Worm (Caenorhabditis elegans): ENCODE results near the gene Y69E1A.3.

Gene Y69E1A.3

DNA sequence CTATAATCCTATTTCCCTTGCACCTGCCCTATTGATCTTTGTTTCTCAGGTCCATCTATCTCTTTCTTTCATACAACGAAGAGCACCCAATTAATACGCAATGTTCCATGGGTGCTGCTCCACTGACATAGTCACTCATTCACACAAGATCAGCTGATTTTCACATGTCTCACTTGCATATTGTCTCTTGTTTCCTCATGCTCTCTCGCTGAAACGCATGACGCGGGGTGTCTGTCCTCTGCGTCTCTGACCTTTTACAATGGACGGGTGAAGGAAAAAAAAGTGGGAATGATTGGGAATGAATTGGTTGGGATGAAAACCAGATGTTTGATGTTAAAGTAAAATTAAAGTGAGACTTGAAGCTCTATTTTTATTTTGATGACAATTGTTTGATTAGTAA lies 16.8 kb upstream of the Y69E1A.3 start (continued):
- peak; percentile 60 for TF ChIP-seq C04F5.9 (tag; optimal IDR thresholded peaks at IDR 0.05)
- TF ChIP-seq lin-39 (tag; optimal IDR thresholded peaks at IDR 0.05) = peak; percentile 88
- TF ChIP-seq egl-13 (tag; optimal IDR thresholded peaks at IDR 0.05) = peak; percentile 83
- no peak for TF ChIP-seq ceh-63 (GFP tag; optimal IDR thresholded peaks at IDR 0.05)
- peak in 1 of 2 experiments; percentile 86 for TF ChIP-seq ztf-11 (tag; optimal IDR thresholded peaks at IDR 0.05)
- TF ChIP-seq efl-3 (GFP tag; optimal IDR thresholded peaks at IDR 0.05) = no peak
- TF ChIP-seq hlh-17 (GFP tag; optimal IDR thresholded peaks at IDR 0.05; ENCODE audit: borderline replicate concordance) = no peak
- peak; percentile 65 for TF ChIP-seq unc-130 (tag; optimal IDR thresholded peaks at IDR 0.05)
- TF ChIP-seq fkh-4 (tag; optimal IDR thresholded peaks at IDR 0.05; ENCODE audit: borderline replicate concordance) = peak; percentile 88
- TF ChIP-seq elt-2 (tag; optimal IDR thresholded peaks at IDR 0.05) = peak; percentile 50
- TF ChIP-seq mef-2 (tag; optimal IDR thresholded peaks at IDR 0.05) = peak; percentile 85
- no peak for TF ChIP-seq tlp-1 (tag; optimal IDR thresholded peaks at IDR 0.05)
- TF ChIP-seq jun-1 (tag; optimal IDR thresholded peaks at IDR 0.05) = peak; percentile 87
- TF ChIP-seq nhr-19 (GFP tag; conservative IDR thresholded peaks at IDR 0.05) = peak; percentile 92
- peak; percentile 51 for TF ChIP-seq unc-98 (GFP tag; IDR thresholded peaks at IDR 0.05)
- peak; percentile 11 for TF ChIP-seq F16B12.6 (tag; optimal IDR thresholded peaks at IDR 0.05)
- peak; percentile 98 for TF ChIP-seq nhr-71 (tag; optimal IDR thresholded peaks at IDR 0.05)
- no peak for TF ChIP-seq sptf-1 (tag; optimal IDR thresholded peaks at IDR 0.05)
- no peak for TF ChIP-seq C34B4.2 (tag; optimal IDR thresholded peaks at IDR 0.05)
- TF ChIP-seq sup-37 (GFP tag; optimal IDR thresholded peaks at IDR 0.05) = no peak
- TF ChIP-seq dpl-1 (GFP tag; optimal IDR thresholded peaks at IDR 0.05) = peak; percentile 62 to 68 (median 64)
- TF ChIP-seq nhr-20 (tag; optimal IDR thresholded peaks at IDR 0.05) = peak; percentile 95
- TF ChIP-seq lin-35 (GFP tag; optimal IDR thresholded peaks at IDR 0.05) = peak; percentile 79 to 86
- peak; percentile 99 for TF ChIP-seq dsc-1 (tag; optimal IDR thresholded peaks at IDR 0.05)
- TF ChIP-seq tbx-2 (tag; optimal IDR thresholded peaks at IDR 0.05) = peak; percentile 90
- TF ChIP-seq fkh-10 (GFP tag; optimal IDR thresholded peaks at IDR 0.05) = peak; percentile 57
- peak; percentile 78 for TF ChIP-seq sox-4 (tag; optimal IDR thresholded peaks at IDR 0.05)
- TF ChIP-seq aly-2 (tag; optimal IDR thresholded peaks at IDR 0.05) = peak; percentile 67
- peak in 1 of 2 experiments; percentile 96 for TF ChIP-seq mdl-1 (tag; optimal IDR thresholded peaks at IDR 0.05)
- peak; percentile 69 for TF ChIP-seq ceh-88 (GFP tag; IDR thresholded peaks at IDR 0.05)
- TF ChIP-seq ceh-90 (tag; optimal IDR thresholded peaks at IDR 0.05) = no peak
- peak; percentile 94 for TF ChIP-seq ztf-4 (tag; optimal IDR thresholded peaks at IDR 0.05)
- peak; percentile 79 to 82 for TF ChIP-seq efl-1 (optimal IDR thresholded peaks at IDR 0.05)
- peak; percentile 61 to 94 for TF ChIP-seq efl-1 (GFP tag; optimal IDR thresholded peaks at IDR 0.05 in 1 of 2)
- peak; percentile 51 for TF ChIP-seq zip-4 (GFP tag; optimal IDR thresholded peaks at IDR 0.05)
- TF ChIP-seq skn-1 (tag; optimal IDR thresholded peaks at IDR 0.05) = peak; percentile 78
- peak; percentile 71 for TF ChIP-seq isw-1 (GFP tag; IDR thresholded peaks at IDR 0.05)
- peak in 1 of 2 experiments; percentile 44 for TF ChIP-seq egl-27 (tag; optimal IDR thresholded peaks at IDR 0.05)
- TF ChIP-seq lin-13 (GFP tag; optimal IDR thresholded peaks at IDR 0.05) = peak; percentile 91
- peak; percentile 94 for TF ChIP-seq rnt-1 (tag; optimal IDR thresholded peaks at IDR 0.05)
- TF ChIP-seq fos-1 (tag; optimal IDR thresholded peaks at IDR 0.05) = peak; percentile 77
- no peak for TF ChIP-seq unc-62 (GFP tag; optimal IDR thresholded peaks at IDR 0.05)
- TF ChIP-seq ceh-8 (GFP tag; optimal IDR thresholded peaks at IDR 0.05) = peak; percentile 87
- TF ChIP-seq fkh-8 (tag; optimal IDR thresholded peaks at IDR 0.05) = peak; percentile 94
- peak; percentile 93 for TF ChIP-seq nhr-47 (tag; optimal IDR thresholded peaks at IDR 0.05)
